Worm (Caenorhabditis elegans): ENCODE results near the gene Y37H2A.12.

Y37H2A.12 gene

ce11 chrV:18093941-18094340 lies 37.0 kb downstream of the Y37H2A.12 start:
- no peak for TF ChIP-seq bed-2 (GFP tag; IDR thresholded peaks at IDR 0.05)
- TF ChIP-seq dpl-1 (GFP tag; optimal IDR thresholded peaks at IDR 0.05): no peak
- no peak for TF ChIP-seq hlh-26 (GFP tag; conservative IDR thresholded peaks at IDR 0.05)
- no peak for TF ChIP-seq Y53G8AR.9 (GFP tag; conservative IDR thresholded peaks at IDR 0.05)
- no peak for TF ChIP-seq B0019.2 (GFP tag; conservative IDR thresholded peaks at IDR 0.05)
- TF ChIP-seq somi-1 (GFP tag; optimal IDR thresholded peaks at IDR 0.05): no peak
- no peak for TF ChIP-seq fkh-3 (tag; optimal IDR thresholded peaks at IDR 0.05)
- TF ChIP-seq cebp-2 (GFP tag; IDR thresholded peaks at IDR 0.05): no peak
- TF ChIP-seq T07F8.4 (tag; optimal IDR thresholded peaks at IDR 0.05): no peak
- TF ChIP-seq lag-1 (GFP tag; IDR thresholded peaks at IDR 0.05): no peak
- TF ChIP-seq ZK185.1 (tag; optimal IDR thresholded peaks at IDR 0.05; ENCODE audit: poor library complexity, severe bottlenecking): no peak
- no peak for TF ChIP-seq lin-26 (GFP tag; IDR thresholded peaks at IDR 0.05)
- no peak for TF ChIP-seq him-1 (tag; optimal IDR thresholded peaks at IDR 0.05)
- no peak for TF ChIP-seq ztf-3 (GFP tag; optimal IDR thresholded peaks at IDR 0.05)
- no peak for TF ChIP-seq F49E8.2 (tag; optimal IDR thresholded peaks at IDR 0.05; ENCODE audit: insufficient read depth)
- no peak for TF ChIP-seq ccch-3 (GFP tag; optimal IDR thresholded peaks at IDR 0.05)

ce11 chrV:18091216-18091615 lies 39.7 kb downstream of the Y37H2A.12 start:
- no peak for TF ChIP-seq F52B5.7 (tag; optimal IDR thresholded peaks at IDR 0.05)
- no peak for TF ChIP-seq cebp-1 (GFP tag; IDR thresholded peaks at IDR 0.05)
- TF ChIP-seq cebp-1 (tag; optimal IDR thresholded peaks at IDR 0.05): no peak
- TF ChIP-seq egl-44 (GFP tag; IDR thresholded peaks at IDR 0.05): no peak
- TF ChIP-seq ceh-40 (GFP tag; IDR thresholded peaks at IDR 0.05): no peak

ce11 chrV:18086783-18087182 lies 44.1 kb downstream of the Y37H2A.12 start, which contains the start of gene slr-2:
Gene slr-2, plus strand, starts transcription at chrV:18087123.
- peak; percentile 69 for TF ChIP-seq dpl-1 (GFP tag; optimal IDR thresholded peaks at IDR 0.05)
- TF ChIP-seq nfya-2 (GFP tag; IDR thresholded peaks at IDR 0.05): no peak
- TF ChIP-seq mcd-1 (GFP tag; IDR thresholded peaks at IDR 0.05): peak; percentile 96
- TF ChIP-seq lin-40 (tag; optimal IDR thresholded peaks at IDR 0.05): peak; percentile 13
- TF ChIP-seq lin-35 (GFP tag; optimal IDR thresholded peaks at IDR 0.05): peak in 2 of 3 experiments; percentile 33 to 88
- no peak for TF ChIP-seq hlh-26 (GFP tag; conservative IDR thresholded peaks at IDR 0.05)
- peak; percentile 91 for TF ChIP-seq lin-54 (GFP tag; optimal IDR thresholded peaks at IDR 0.05)
- no peak for TF ChIP-seq Y53G8AR.9 (GFP tag; conservative IDR thresholded peaks at IDR 0.05)
- TF ChIP-seq efl-1 (GFP tag; optimal IDR thresholded peaks at IDR 0.05): peak; percentile 84
- TF ChIP-seq lin-26 (GFP tag; IDR thresholded peaks at IDR 0.05): no peak
- TF ChIP-seq ceh-58 (GFP tag; IDR thresholded peaks at IDR 0.05): no peak
- no peak for TF ChIP-seq sdz-38 (tag; optimal IDR thresholded peaks at IDR 0.05)

- TF ChIP-seq rpc-1 (optimal IDR thresholded peaks at IDR 0.05): no peak
- TF ChIP-seq rpc-1 (tag; optimal IDR thresholded peaks at IDR 0.05): no peak
- peak; percentile 27 for TF ChIP-seq efl-1 (GFP tag; optimal IDR thresholded peaks at IDR 0.05)
- TF ChIP-seq lin-54 (GFP tag; optimal IDR thresholded peaks at IDR 0.05): peak; percentile 54
- no peak for TF ChIP-seq ceh-100 (GFP tag; IDR thresholded peaks at IDR 0.05)
These were observed 44.7 kb downstream of the Y37H2A.12 start, which contains the start of gene Y59A8B.12 for ce11 chrV:18086174-18086661. Gene Y59A8B.12, minus strand, starts transcription at chrV:18086224.

- peak; percentile 66 for TF ChIP-seq B0336.3 (GFP tag; IDR thresholded peaks at IDR 0.05)
- peak; percentile 14 for TF ChIP-seq repo-1 (tag; optimal IDR thresholded peaks at IDR 0.05)
- TF ChIP-seq snpc-3.4 (tag; optimal IDR thresholded peaks at IDR 0.05): peak; percentile 26
- peak; percentile 25 for TF ChIP-seq snpc-1.1 (tag; optimal IDR thresholded peaks at IDR 0.05; ENCODE audit: insufficient read depth)
- TF ChIP-seq B0019.2 (GFP tag; conservative IDR thresholded peaks at IDR 0.05): no peak
- no peak for TF ChIP-seq cebp-1 (GFP tag; IDR thresholded peaks at IDR 0.05)
- TF ChIP-seq cebp-1 (tag; optimal IDR thresholded peaks at IDR 0.05): peak; percentile 60
- TF ChIP-seq B0035.1 (tag; optimal IDR thresholded peaks at IDR 0.05): no peak
- TF ChIP-seq hmg-20 (GFP tag; IDR thresholded peaks at IDR 0.05): no peak
- TF ChIP-seq efl-1 (GFP tag; optimal IDR thresholded peaks at IDR 0.05): peak; percentile 16
- no peak for TF ChIP-seq cebp-2 (GFP tag; IDR thresholded peaks at IDR 0.05)
- TF ChIP-seq madf-6 (GFP tag; IDR thresholded peaks at IDR 0.05): peak; percentile 62
- peak; percentile 27; the same call in 1 of the 2 replicates for TF ChIP-seq mcd-1 (GFP tag; IDR thresholded peaks at IDR 0.05)
- TF ChIP-seq aptf-3 (GFP tag; IDR thresholded peaks at IDR 0.05): 0 out of 2 replicates have a peak, but pooled peaks have one; percentile 69
- TF ChIP-seq rcor-1 (GFP tag; IDR thresholded peaks at IDR 0.05): 0 out of 2 replicates have a peak, but pooled peaks have one; percentile 36
These were observed 45.6 kb downstream of the Y37H2A.12 start, which contains the start of gene fbxa-106 for ce11 chrV:18085150-18085833. Gene fbxa-106, minus strand, starts transcription at chrV:18085200.
